Worm (Caenorhabditis elegans) whole organism, L3 larva: Measurements from ENCODE around the gene nhr-38.

Experiments
- R02D3.7 ChIP-seq: fragments of 150-350 bp; optimal IDR thresholded peaks from 2 replicates; lab custom pipeline; 2014; ENCODE audit warnings: missing biosample characterization, missing genetic modification characterization
- ZK546.5 ChIP-seq: sonication (generic microtip); optimal IDR thresholded peaks from 2 replicates; lab custom pipeline; 2017; ENCODE audit warnings: missing biosample characterization, missing genetic modification characterization
- ama-1 ChIP-seq: fragments of 150-350 bp; optimal IDR thresholded peaks from 2 replicates; lab custom pipeline; 2018
- ceh-28 ChIP-seq: fragments of 150-350 bp; optimal IDR thresholded peaks from 2 replicates; lab custom pipeline; 2014; ENCODE audit warnings: missing biosample characterization, missing genetic modification reagents, missing genetic modification characterization
- ceh-82 ChIP-seq: fragments of 150-350 bp; optimal IDR thresholded peaks from 2 replicates; lab custom pipeline; 2014; ENCODE audit warnings: missing biosample characterization, missing genetic modification characterization
- ceh-9 ChIP-seq: sonication (generic microtip); optimal IDR thresholded peaks from 2 replicates; lab custom pipeline; 2018; ENCODE audit warnings: missing biosample characterization, missing genetic modification characterization
- egl-27 ChIP-seq: sonication (generic microtip); optimal IDR thresholded peaks from 4 replicates; lab custom pipeline; 2017; ENCODE audit warnings: missing biosample characterization, missing genetic modification reagents, missing genetic modification characterization
- elt-1 ChIP-seq: fragments of 150-350 bp; optimal IDR thresholded peaks from 2 replicates; lab custom pipeline; 2014; ENCODE audit warnings: missing biosample characterization, missing genetic modification characterization
- elt-2 ChIP-seq: sonication (generic microtip); optimal IDR thresholded peaks from 2 replicates; lab custom pipeline; 2016; ENCODE audit warnings: missing genetic modification reagents, mild to moderate bottlenecking, missing genetic modification characterization, missing compliant biosample characterization
- elt-3 ChIP-seq, 3 experiments: fragments of 150-350 bp in 1 of 3; sonication (generic microtip) in 2 of 3; optimal IDR thresholded peaks; 2 replicates in 2 of 3; 4 replicates in 1 of 3; lab custom pipeline; 2014 to 2017; ENCODE audit warnings: missing biosample characterization in 3 of 3, missing genetic modification characterization in 3 of 3
- eor-1 ChIP-seq, 2 experiments: fragments of 150-350 bp; optimal IDR thresholded peaks; 2 replicates each; lab custom pipeline; 2014 to 2018; ENCODE audit warnings: missing biosample characterization in 2 of 2, missing genetic modification characterization in 2 of 2
- fkh-10 ChIP-seq: sonication (generic microtip); optimal IDR thresholded peaks from 2 replicates; lab custom pipeline; 2017; ENCODE audit warnings: missing biosample characterization, missing genetic modification reagents, missing genetic modification characterization
- fos-1 ChIP-seq: fragments of 150-350 bp; optimal IDR thresholded peaks from 2 replicates; lab custom pipeline; 2014; ENCODE audit warnings: missing biosample characterization, missing genetic modification characterization
- hmg-11 ChIP-seq: sonication (generic microtip); optimal IDR thresholded peaks from 2 replicates; lab custom pipeline; 2016; ENCODE audit warnings: missing genetic modification characterization, missing compliant biosample characterization
- jun-1 ChIP-seq: fragments of 150-350 bp; optimal IDR thresholded peaks from 2 replicates; lab custom pipeline; 2014; ENCODE audit warnings: missing biosample characterization, missing genetic modification reagents, missing genetic modification characterization
- lin-39 ChIP-seq: fragments of 150-350 bp; optimal IDR thresholded peaks from 2 replicates; lab custom pipeline; 2018; ENCODE audit warnings: missing biosample characterization, missing genetic modification reagents, missing genetic modification characterization
- lsy-12 ChIP-seq: sonication (generic microtip); optimal IDR thresholded peaks from 2 replicates; lab custom pipeline; 2016; ENCODE audit warnings: mild to moderate bottlenecking, missing genetic modification characterization, missing compliant biosample characterization
- mdl-1 ChIP-seq: fragments of 150-350 bp; optimal IDR thresholded peaks from 2 replicates; lab custom pipeline; 2014; ENCODE audit warnings: missing biosample characterization, missing genetic modification characterization
- nfya-1 ChIP-seq: sonication (generic microtip); optimal IDR thresholded peaks from 2 replicates; lab custom pipeline; 2017; ENCODE audit warnings: missing genetic modification characterization, mild to moderate bottlenecking, missing compliant biosample characterization, antibody characterized with exemption, moderate library complexity; ENCODE audit not compliant: insufficient read depth
- nhr-12 ChIP-seq: fragments of 150-350 bp; optimal IDR thresholded peaks from 2 replicates; lab custom pipeline; 2014; ENCODE audit warnings: missing biosample characterization, missing genetic modification characterization
- nhr-23 ChIP-seq: fragments of 150-350 bp; optimal IDR thresholded peaks from 2 replicates; lab custom pipeline; 2014; ENCODE audit warnings: missing biosample characterization, missing genetic modification reagents, missing genetic modification characterization
- nhr-237 ChIP-seq: fragments of 150-350 bp; optimal IDR thresholded peaks from 2 replicates; lab custom pipeline; 2014; ENCODE audit warnings: missing biosample characterization, missing genetic modification characterization
- nhr-25 ChIP-seq: sonication (generic microtip); optimal IDR thresholded peaks from 2 replicates; lab custom pipeline; 2017; ENCODE audit warnings: missing biosample characterization, missing genetic modification characterization
- nhr-43 ChIP-seq: sonication (generic microtip); optimal IDR thresholded peaks from 2 replicates; lab custom pipeline; 2016; ENCODE audit warnings: mild to moderate bottlenecking, missing genetic modification characterization, missing compliant biosample characterization; ENCODE audit not compliant: poor library complexity, severe bottlenecking
- nhr-67 ChIP-seq: fragments of 150-350 bp; optimal IDR thresholded peaks from 2 replicates; lab custom pipeline; 2014; ENCODE audit warnings: missing biosample characterization, missing genetic modification characterization
- nhr-76 ChIP-seq: fragments of 150-350 bp; sonication (generic microtip); optimal IDR thresholded peaks from 5 replicates; lab custom pipeline; 2014; ENCODE audit warnings: missing biosample characterization, missing genetic modification characterization
- nhr-77 ChIP-seq: fragments of 150-350 bp; optimal IDR thresholded peaks from 2 replicates; lab custom pipeline; 2014; ENCODE audit warnings: missing biosample characterization, missing genetic modification characterization
- pha-4 ChIP-seq: fragments of 150-350 bp; optimal IDR thresholded peaks from 2 replicates; lab custom pipeline; 2014; ENCODE audit warnings: missing biosample characterization, missing genetic modification reagents, missing genetic modification characterization
- pqm-1 ChIP-seq: fragments of 150-350 bp; optimal IDR thresholded peaks from 2 replicates; lab custom pipeline; 2017; ENCODE audit warnings: missing biosample characterization, missing genetic modification characterization, inconsistent platforms
- sea-2 ChIP-seq: fragments of 150-350 bp; sonication (generic microtip); optimal IDR thresholded peaks from 4 replicates; lab custom pipeline; 2014; ENCODE audit warnings: missing biosample characterization, missing genetic modification reagents, missing genetic modification characterization
- snpc-4 ChIP-seq: fragments of 150-350 bp; optimal IDR thresholded peaks from 2 replicates; lab custom pipeline; 2014; ENCODE audit warnings: missing biosample characterization, missing genetic modification characterization
- tbx-2 ChIP-seq: sonication (generic microtip); optimal IDR thresholded peaks from 2 replicates; lab custom pipeline; 2016; ENCODE audit warnings: mild to moderate bottlenecking, missing genetic modification characterization, missing compliant biosample characterization
- unc-62 ChIP-seq: fragments of 150-350 bp; sonication (generic microtip); optimal IDR thresholded peaks from 4 replicates; lab custom pipeline; 2014; ENCODE audit warnings: missing biosample characterization, missing genetic modification reagents, missing genetic modification characterization
- zag-1 ChIP-seq: fragments of 150-350 bp; optimal IDR thresholded peaks from 2 replicates; lab custom pipeline; 2014; ENCODE audit warnings: missing biosample characterization, missing genetic modification characterization
- ztf-11 ChIP-seq: fragments of 150-350 bp; optimal IDR thresholded peaks from 2 replicates; lab custom pipeline; 2014; ENCODE audit warnings: missing biosample characterization, missing genetic modification characterization
- ztf-4 ChIP-seq: fragments of 150-350 bp; optimal IDR thresholded peaks from 2 replicates; lab custom pipeline; 2014; ENCODE audit warnings: missing biosample characterization, missing genetic modification characterization

Gene nhr-38

ce11 chrIV:9709887-9710286 lies at the start of gene nhr-38:
Gene nhr-38 (plus strand): TSS chrIV:9710187.
- TF ChIP-seq ceh-28 (tag; lab: Kevin White, UChicago) (no peak), ztf-11 (no peak), lsy-12 (tag; lab: Kevin White, UChicago) (no peak), unc-62 (GFP tag; lab: Kevin White, UChicago) (no peak), tbx-2 (tag; lab: Kevin White, UChicago) (no peak), lin-39 (tag; lab: Kevin White, UChicago) (no peak), ztf-4 (tag; lab: Kevin White, UChicago) (no peak), nhr-77 (tag; lab: Kevin White, UChicago) (no peak)

ce11 chrIV:9667084-9667483 lies 42.9 kb upstream of the nhr-38 start:
- TF ChIP-seq fkh-10 (GFP tag; lab: Kevin White, UChicago) (no peak), nhr-76 (tag; lab: Kevin White, UChicago) (no peak), sea-2 (GFP tag; lab: Kevin White, UChicago) (no peak), fos-1 (tag; lab: Kevin White, UChicago) (no peak), snpc-4 (tag; lab: Kevin White, UChicago) (no peak), nhr-25 (peak; percentile 20), nhr-67 (no peak), unc-62 (GFP tag; lab: Kevin White, UChicago) (no peak), ztf-4 (tag; lab: Kevin White, UChicago) (no peak), nhr-12 (tag; lab: Kevin White, UChicago) (no peak), pha-4 (tag; lab: Kevin White, UChicago) (peak; percentile 43)

- TF ChIP-seq nhr-237 (tag; lab: Kevin White, UChicago): no peak
- no peak for TF ChIP-seq ceh-82 (tag; lab: Kevin White, UChicago)
- TF ChIP-seq elt-3 (tag; optimal IDR thresholded peaks at IDR 0.05; lab: Kevin White, UChicago): no peak
- TF ChIP-seq egl-27 (tag; lab: Kevin White, UChicago): no peak
- TF ChIP-seq nhr-12 (tag; lab: Kevin White, UChicago): no peak
- TF ChIP-seq pha-4 (tag; lab: Kevin White, UChicago): peak; percentile 60
- peak; percentile 82 for TF ChIP-seq pqm-1
- TF ChIP-seq mdl-1 (tag; lab: Kevin White, UChicago): no peak
- no peak for TF ChIP-seq ZK546.5 (tag; lab: Kevin White, UChicago)
- TF ChIP-seq sea-2 (GFP tag; lab: Kevin White, UChicago): no peak
- TF ChIP-seq nfya-1 (tag; lab: Kevin White, UChicago): peak; percentile 18
- peak; percentile 56 for TF ChIP-seq elt-2 (tag; lab: Kevin White, UChicago)
- TF ChIP-seq ceh-9 (tag; lab: Kevin White, UChicago): no peak
- no peak for TF ChIP-seq fkh-10 (GFP tag; lab: Kevin White, UChicago)
- TF ChIP-seq jun-1: peak; percentile 52
Measured at ce11 chrIV:9668103-9668672, 41.8 kb upstream of the nhr-38 start.

- TF ChIP-seq nhr-25 (peak; percentile 42), elt-1 (peak; percentile 70), lsy-12 (tag; lab: Kevin White, UChicago) (peak; percentile 38), zag-1 (tag; lab: Kevin White, UChicago) (no peak), ceh-28 (tag; lab: Kevin White, UChicago) (peak; percentile 37), R02D3.7 (tag; lab: Kevin White, UChicago) (peak; percentile 19), eor-1 (tag; optimal IDR thresholded peaks at IDR 0.05; lab: Kevin White, UChicago) (no peak), nhr-23 (peak; percentile 78), nhr-76 (tag; lab: Kevin White, UChicago) (no peak), hmg-11 (tag; lab: Kevin White, UChicago) (peak; percentile 22), ama-1 (peak; percentile 39), mdl-1 (tag; lab: Kevin White, UChicago) (peak; percentile 64), nhr-43 (peak; percentile 80)
Measured at ce11 chrIV:9669969-9670368, 40.0 kb upstream of the nhr-38 start.
